Fruit fly (Drosophila melanogaster): Measurements from ENCODE around the gene Tengl2.

Tengl2 gene

dm6 chr2L:2227316-2227715 lies 11.9 kb downstream of the Tengl2 start (continued):
- TF ChIP-seq OdsH (GFP tag; optimal IDR thresholded peaks at IDR 0.05) = peak; percentile 85
- TF ChIP-seq CG15336 (GFP tag; IDR thresholded peaks at IDR 0.05) = peak; percentile 87
- peak; percentile 83 for TF ChIP-seq CG31627 (GFP tag; optimal IDR thresholded peaks at IDR 0.05)
- TF ChIP-seq CG4318 (GFP tag; optimal IDR thresholded peaks at IDR 0.05) = no peak
- peak; percentile 70 for TF ChIP-seq CG11294 (GFP tag; IDR thresholded peaks at IDR 0.05)
- TF ChIP-seq Ets21C (GFP tag; optimal IDR thresholded peaks at IDR 0.05) = peak; percentile 68
- TF ChIP-seq net (GFP tag; optimal IDR thresholded peaks at IDR 0.05) = peak; percentile 88
- peak; percentile 63 for TF ChIP-seq CG1621 (tag; optimal IDR thresholded peaks at IDR 0.05)
- TF ChIP-seq Ets96B (tag; optimal IDR thresholded peaks at IDR 0.05) = peak; percentile 67
- TF ChIP-seq CG7368 (GFP tag; optimal IDR thresholded peaks at IDR 0.05) = peak; percentile 83
- peak; percentile 87 for TF ChIP-seq CG6163 (GFP tag; IDR thresholded peaks at IDR 0.05)
- TF ChIP-seq acj6 (GFP tag; optimal IDR thresholded peaks at IDR 0.05) = peak; percentile 78
- TF ChIP-seq CG11902 (GFP tag; optimal IDR thresholded peaks at IDR 0.05) = peak; percentile 47
- TF ChIP-seq Smox (GFP tag; optimal IDR thresholded peaks at IDR 0.05) = peak; percentile 76
- peak; percentile 83 for TF ChIP-seq Sox102F (GFP tag; optimal IDR thresholded peaks at IDR 0.05)
- TF ChIP-seq Eip75B (GFP tag; optimal IDR thresholded peaks at IDR 0.05) = peak; percentile 76

DNA sequence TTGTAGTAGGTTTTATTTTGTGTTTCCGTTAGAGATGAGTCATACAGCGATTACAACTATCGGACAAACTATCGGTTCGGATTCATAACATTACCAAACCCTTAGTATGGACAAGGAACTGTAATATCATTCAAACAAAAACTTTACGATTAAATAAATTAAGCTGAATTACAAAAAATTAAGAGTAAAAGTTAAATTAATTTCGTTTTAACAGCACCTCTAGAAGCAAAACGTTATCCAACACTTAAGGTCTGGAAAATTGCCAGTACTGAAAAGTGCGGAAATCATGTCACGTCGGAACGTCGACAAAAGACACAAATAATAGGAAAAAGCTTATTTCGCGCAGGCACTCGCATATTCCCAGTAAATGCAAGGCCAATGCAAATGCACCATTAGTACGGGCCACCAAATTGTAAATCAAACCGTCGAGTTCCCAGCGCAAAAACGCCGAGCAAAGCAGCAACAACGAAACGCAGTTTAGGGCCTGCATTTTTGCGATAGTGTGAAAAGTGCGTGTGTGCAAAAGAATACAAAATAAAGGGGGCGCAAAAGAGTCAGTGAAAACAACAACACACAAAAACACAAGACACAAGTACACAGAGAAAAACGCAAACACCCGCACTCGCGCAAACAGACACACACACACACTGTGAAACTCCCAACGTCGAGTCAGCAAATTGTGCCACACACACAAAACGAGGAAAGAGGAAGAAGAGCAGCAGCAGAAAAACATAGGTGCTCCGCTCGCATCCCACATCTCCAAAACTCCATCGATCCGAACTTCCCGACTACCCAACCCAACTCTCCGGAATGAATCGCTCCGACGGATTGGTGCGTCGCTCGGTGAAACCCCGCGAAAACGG lies 12.7 kb downstream of the Tengl2 start, which contains the start of the genes CG15387 and sau:
CG15387 (minus strand) TSS at position 36 of the 863 bp plus-strand sequence.
sau (plus strand) TSS at position 84 of the 863 bp plus-strand sequence.
- TF ChIP-seq net (GFP tag; optimal IDR thresholded peaks at IDR 0.05) = peak; percentile 80
- TF ChIP-seq CG10631 (GFP tag; optimal IDR thresholded peaks at IDR 0.05) = peak; percentile 88
- peak; percentile 64 for TF ChIP-seq Blimp-1 (GFP tag; optimal IDR thresholded peaks at IDR 0.05)
- TF ChIP-seq CG34406 (GFP tag; optimal IDR thresholded peaks at IDR 0.05) = peak; percentile 81
- TF ChIP-seq achi (GFP tag; optimal IDR thresholded peaks at IDR 0.05) = peak; percentile 82
- peak; percentile 95 for TF ChIP-seq Eip78C (GFP tag)
- TF ChIP-seq Sox102F (GFP tag; optimal IDR thresholded peaks at IDR 0.05) = peak; percentile 87
- TF ChIP-seq dsx (GFP tag; optimal IDR thresholded peaks at IDR 0.05; ENCODE audit: poor library complexity, severe bottlenecking) = peak; percentile 81
- TF ChIP-seq CG6854 (GFP tag; optimal IDR thresholded peaks at IDR 0.05) = peak; percentile 39
- TF ChIP-seq esn (GFP tag; optimal IDR thresholded peaks at IDR 0.05) = peak; percentile 93
- peak; percentile 84 for TF ChIP-seq vri (GFP tag; optimal IDR thresholded peaks at IDR 0.05)
- peak; percentile 84 for TF ChIP-seq CG3032 (tag; optimal IDR thresholded peaks at IDR 0.05)
- peak; percentile 90 for TF ChIP-seq OdsH (GFP tag; optimal IDR thresholded peaks at IDR 0.05)
- TF ChIP-seq CG31627 (GFP tag; optimal IDR thresholded peaks at IDR 0.05) = peak; percentile 92
- TF ChIP-seq CG32006 (GFP tag; optimal IDR thresholded peaks at IDR 0.05) = peak; percentile 69
- TF ChIP-seq acj6 (GFP tag; optimal IDR thresholded peaks at IDR 0.05) = peak; percentile 90
- peak; percentile 79 for TF ChIP-seq Ets96B (tag; optimal IDR thresholded peaks at IDR 0.05)
- peak; percentile 72 for TF ChIP-seq Hr38 (GFP tag; optimal IDR thresholded peaks at IDR 0.05)
- TF ChIP-seq CG11762 (GFP tag; optimal IDR thresholded peaks at IDR 0.05; ENCODE audit: insufficient read depth) = peak; percentile 48
- peak; percentile 2 to 79 for TF ChIP-seq ss (GFP tag; optimal IDR thresholded peaks at IDR 0.05)
- TF ChIP-seq fkh (GFP tag; optimal IDR thresholded peaks at IDR 0.05) = peak; percentile 45
- TF ChIP-seq CG3919 (GFP tag; optimal IDR thresholded peaks at IDR 0.05) = peak; percentile 87
- TF ChIP-seq CG4318 (GFP tag; optimal IDR thresholded peaks at IDR 0.05) = peak; percentile 21
- peak; percentile 85 for TF ChIP-seq Ets21C (GFP tag; optimal IDR thresholded peaks at IDR 0.05)
- peak; percentile 52 for TF ChIP-seq CG1621 (tag; optimal IDR thresholded peaks at IDR 0.05)
- TF ChIP-seq CG11902 (GFP tag; optimal IDR thresholded peaks at IDR 0.05) = peak; percentile 75
- TF ChIP-seq CG6276 (GFP tag; optimal IDR thresholded peaks at IDR 0.05) = peak; percentile 34
- peak; percentile 88 for TF ChIP-seq Smox (GFP tag; optimal IDR thresholded peaks at IDR 0.05)
- peak; percentile 74 for TF ChIP-seq CG6792 (GFP tag; optimal IDR thresholded peaks at IDR 0.05)
- peak; percentile 74 for TF ChIP-seq CG8632 (GFP tag; optimal IDR thresholded peaks at IDR 0.05)
- TF ChIP-seq svp (GFP tag) = peak; percentile 94
- peak; percentile 84 for TF ChIP-seq Eip75B (GFP tag; optimal IDR thresholded peaks at IDR 0.05)
- peak; percentile 93 for TF ChIP-seq Hr39 (GFP tag; optimal IDR thresholded peaks at IDR 0.05)
- peak; percentile 55 to 84 for TF ChIP-seq salr (GFP tag; optimal IDR thresholded peaks at IDR 0.05)
- peak; percentile 83 for TF ChIP-seq CG6163 (GFP tag; IDR thresholded peaks at IDR 0.05)
- TF ChIP-seq Gug (GFP tag; IDR thresholded peaks at IDR 0.05) = peak; percentile 68
- TF ChIP-seq CG8119 (GFP tag; IDR thresholded peaks at IDR 0.05) = peak; percentile 33; the same call in 1 of the 3 replicates
- TF ChIP-seq pdm3 (GFP tag; optimal IDR thresholded peaks at IDR 0.05) = peak; percentile 91
- TF ChIP-seq Eip93F (GFP tag; optimal IDR thresholded peaks at IDR 0.05) = peak; percentile 27
- TF ChIP-seq Met (GFP tag; optimal IDR thresholded peaks at IDR 0.05) = peak; percentile 90
- TF ChIP-seq CG10669 (GFP tag; optimal IDR thresholded peaks at IDR 0.05) = peak; percentile 79
- peak; percentile 90 for TF ChIP-seq cyc (GFP tag; optimal IDR thresholded peaks at IDR 0.05)

Data from whole organism, prepupa.